Worm (Caenorhabditis elegans) whole organism, midembryonic: Measurements from ENCODE around the gene M176.10.

ENCODE experiments used
- T22C8.4 ChIP-seq: fragments of 200-800 bp; sonication (Bioruptor generic); IDR thresholded peaks from 2 replicates; pipeline ENCODE4 v1.3.6; 2022; ENCODE audit warnings: missing genetic modification characterization, missing compliant biosample characterization
- cog-1 ChIP-seq: sonication (generic microtip); optimal IDR thresholded peaks from 2 replicates; lab custom pipeline; 2016; ENCODE audit warnings: missing genetic modification characterization, missing compliant biosample characterization
- flt-1 ChIP-seq: fragments of 200-800 bp; sonication (Bioruptor generic); IDR thresholded peaks from 2 replicates; pipeline ENCODE4 v1.3.6; 2022; ENCODE audit warnings: missing genetic modification characterization, missing compliant biosample characterization
- med-1 ChIP-seq: sonication (generic microtip); optimal IDR thresholded peaks from 2 replicates; lab custom pipeline; 2017; ENCODE audit warnings: missing genetic modification characterization, mild to moderate bottlenecking, missing compliant biosample characterization, antibody characterized with exemption, missing genetic modification reagents; ENCODE audit not compliant: insufficient read depth
- ref-1 ChIP-seq: fragments of 200-800 bp; sonication (Bioruptor generic); conservative IDR thresholded peaks from 2 replicates; pipeline ENCODE4 v1.3.6; 2022; ENCODE audit warnings: missing genetic modification reagents, missing genetic modification characterization, missing compliant biosample characterization
- tab-1 ChIP-seq: fragments of 200-800 bp; sonication (Bioruptor generic); IDR thresholded peaks from 2 replicates; pipeline ENCODE4 v1.3.6; 2022; ENCODE audit warnings: missing genetic modification characterization, missing compliant biosample characterization
- ztf-23 ChIP-seq: fragments of 200-800 bp; sonication (Bioruptor generic); IDR thresholded peaks from 2 replicates; pipeline ENCODE4 v1.3.6; 2022; ENCODE audit warnings: missing genetic modification reagents, missing genetic modification characterization, missing compliant biosample characterization
- ztf-29 ChIP-seq: fragments of 200-800 bp; sonication (Bioruptor generic); IDR thresholded peaks from 2 replicates; pipeline ENCODE4 v1.3.6; 2022; ENCODE audit warnings: missing genetic modification reagents, missing genetic modification characterization, missing compliant biosample characterization

ce11 chrII:9470027-9470426 lies 44.1 kb upstream of the M176.10 start, which contains the start of gene T19H5.6:
- TF ChIP-seq cog-1 (tag; lab: Kevin White, UChicago) (no peak), ztf-29 (GFP tag; lab: Robert Waterston, UW) (no peak), ref-1 (GFP tag; lab: Robert Waterston, UW) (no peak), T22C8.4 (no peak), med-1 (no peak), tab-1 (GFP tag; lab: Robert Waterston, UW) (no peak), ztf-23 (GFP tag; lab: Robert Waterston, UW) (no peak), flt-1 (GFP tag; lab: Robert Waterston, UW) (no peak)
